Fruit fly (Drosophila melanogaster) whole organism, embryonic: ENCODE results near the gene CG6230.
A peak's percentile ranks its signal among the peaks of the same experiment; 100 is the strongest.

ENCODE experiments used
- Atf3 ChIP-seq: fragments of 200-800 bp; sonication (Bioruptor generic); optimal IDR thresholded peaks from 3 replicates; lab custom pipeline; 2016; ENCODE audit warnings: missing biosample characterization, missing genetic modification characterization
- Awh ChIP-seq: fragments of 200-800 bp; sonication (Bioruptor generic); IDR thresholded peaks from 2 replicates; pipeline ENCODE4, ENCODE4 v1.3.6; 2022; ENCODE audit warnings: missing biosample characterization, missing genetic modification characterization
- CG10274 ChIP-seq: fragments of 200-800 bp; sonication (Bioruptor generic); optimal IDR thresholded peaks from 3 replicates; lab custom pipeline; 2017; ENCODE audit warnings: missing biosample characterization, mild to moderate bottlenecking, missing genetic modification characterization
- CG10959 ChIP-seq: fragments of 200-800 bp; sonication (Bioruptor generic); IDR thresholded peaks from 2 replicates; pipeline ENCODE4 v1.3.6; 2022; ENCODE audit warnings: missing biosample characterization, missing genetic modification characterization
- CG10979 ChIP-seq: fragments of 200-800 bp; sonication (Bioruptor generic); optimal IDR thresholded peaks from 2 replicates; lab custom pipeline; 2018; ENCODE audit warnings: missing biosample characterization, mild to moderate bottlenecking, missing genetic modification characterization, moderate library complexity
- CG11504 ChIP-seq: fragments of 200-800 bp; sonication (Bioruptor generic); optimal IDR thresholded peaks from 3 replicates; lab custom pipeline; 2019; ENCODE audit warnings: missing biosample characterization, mild to moderate bottlenecking, missing genetic modification characterization, moderate library complexity
- CG11696 ChIP-seq: fragments of 200-800 bp; sonication (Bioruptor generic); IDR thresholded peaks from 2 replicates; pipeline ENCODE4 v1.3.6; 2022; ENCODE audit warnings: missing biosample characterization, missing genetic modification characterization
- CG12104 ChIP-seq: fragments of 200-800 bp; sonication (Bioruptor generic); optimal IDR thresholded peaks from 3 replicates; lab custom pipeline; 2016; ENCODE audit warnings: missing biosample characterization, missing genetic modification characterization
- CG13894 ChIP-seq: fragments of 200-800 bp; sonication (Bioruptor generic); optimal IDR thresholded peaks from 3 replicates; lab custom pipeline; 2018; ENCODE audit warnings: missing biosample characterization, mild to moderate bottlenecking, missing genetic modification characterization, moderate library complexity
- CG17802 ChIP-seq: fragments of 200-800 bp; sonication (Bioruptor generic); optimal IDR thresholded peaks from 2 replicates; lab custom pipeline; 2018; ENCODE audit warnings: missing biosample characterization, mild to moderate bottlenecking, missing genetic modification characterization, moderate library complexity
- CG17912 ChIP-seq: fragments of 200-800 bp; sonication (Bioruptor generic); optimal IDR thresholded peaks from 2 replicates; lab custom pipeline; 2018; ENCODE audit warnings: missing biosample characterization, mild to moderate bottlenecking, missing genetic modification characterization
- CG2202 ChIP-seq: fragments of 200-800 bp; sonication (Bioruptor generic); optimal IDR thresholded peaks from 2 replicates; lab custom pipeline; 2018; ENCODE audit warnings: missing biosample characterization, mild to moderate bottlenecking, missing genetic modification characterization
- CG33213 ChIP-seq: fragments of 200-800 bp; sonication (Bioruptor generic); optimal IDR thresholded peaks from 3 replicates; lab custom pipeline; 2016; ENCODE audit warnings: missing biosample characterization, missing genetic modification characterization
- CG33557 ChIP-seq: fragments of 200-800 bp; sonication (Bioruptor generic); optimal IDR thresholded peaks from 2 replicates; lab custom pipeline; 2019; ENCODE audit warnings: missing biosample characterization, mild to moderate bottlenecking, missing genetic modification characterization, moderate library complexity
- CG34422 ChIP-seq: fragments of 200-800 bp; sonication (Bioruptor generic); IDR thresholded peaks from 3 replicates; pipeline ENCODE4 v1.3.6; 2022; ENCODE audit warnings: missing biosample characterization, missing genetic modification characterization
- CG3838 ChIP-seq: fragments of 200-800 bp; sonication (Bioruptor generic); optimal IDR thresholded peaks from 3 replicates; lab custom pipeline; 2016; ENCODE audit warnings: missing biosample characterization, missing genetic modification characterization
- CG4328 ChIP-seq: fragments of 200-800 bp; sonication (Bioruptor generic); optimal IDR thresholded peaks from 3 replicates; lab custom pipeline; 2017; ENCODE audit warnings: missing biosample characterization, missing genetic modification reagents, missing genetic modification characterization
- CG4730 ChIP-seq: fragments of 200-800 bp; sonication (Bioruptor generic); IDR thresholded peaks from 2 replicates; pipeline ENCODE4 v1.3.6; 2022; ENCODE audit warnings: missing biosample characterization, missing genetic modification characterization
- CG7963 ChIP-seq: fragments of 200-800 bp; sonication (Bioruptor generic); IDR thresholded peaks from 3 replicates; pipeline ENCODE4 v1.3.6; 2022; ENCODE audit warnings: missing biosample characterization, missing genetic modification characterization; ENCODE audit not compliant: partially characterized antibody
- CG8765 ChIP-seq: fragments of 200-800 bp; sonication (Bioruptor generic); IDR thresholded peaks from 2 replicates; pipeline ENCODE4 v1.3.6; 2022; ENCODE audit warnings: missing biosample characterization, missing genetic modification characterization
- CG8944 ChIP-seq: fragments of 200-800 bp; sonication (Bioruptor generic); optimal IDR thresholded peaks from 3 replicates; lab custom pipeline; 2016; ENCODE audit warnings: missing biosample characterization, missing genetic modification characterization
- CHES-1-like ChIP-seq: fragments of 200-800 bp; sonication (Bioruptor generic); optimal IDR thresholded peaks from 2 replicates; lab custom pipeline; 2016; ENCODE audit warnings: missing biosample characterization, missing genetic modification characterization
- CTCF ChIP-seq: fragments of 200-800 bp; sonication (Bioruptor generic); optimal IDR thresholded peaks from 2 replicates; lab custom pipeline; 2017; ENCODE audit warnings: missing biosample characterization, mild to moderate bottlenecking, missing genetic modification characterization, moderate library complexity
- E2f2 ChIP-seq: fragments of 200-800 bp; sonication (Bioruptor generic); IDR thresholded peaks from 2 replicates; pipeline ENCODE4 v1.3.6; 2022; ENCODE audit warnings: missing biosample characterization, missing genetic modification characterization
- ERR ChIP-seq: fragments of 200-800 bp; sonication (Bioruptor generic); optimal IDR thresholded peaks from 2 replicates; lab custom pipeline; 2016; ENCODE audit warnings: missing biosample characterization, missing genetic modification characterization
- Eip74EF ChIP-seq, 2 experiments: fragments of 200-800 bp in 1 of 2; fragments of >200 bp in 1 of 2; sonication (Bioruptor generic) in 1 of 2; optimal IDR thresholded peaks; 2 replicates each; lab custom pipeline; 2017 to 2019; ENCODE audit warnings: missing biosample characterization in 2 of 2, missing genetic modification characterization in 2 of 2, mild to moderate bottlenecking in 1 of 2, moderate library complexity in 1 of 2
- Fer1 ChIP-seq: fragments of 200-800 bp; sonication (Bioruptor generic); optimal IDR thresholded peaks from 2 replicates; lab custom pipeline; 2017; ENCODE audit warnings: missing biosample characterization, mild to moderate bottlenecking, missing genetic modification characterization
- Fer3 ChIP-seq: fragments of 200-800 bp; sonication (Bioruptor generic); optimal IDR thresholded peaks from 2 replicates; lab custom pipeline; 2018; ENCODE audit warnings: missing biosample characterization, mild to moderate bottlenecking, missing genetic modification characterization, moderate library complexity
- Hey ChIP-seq: fragments of 200-800 bp; sonication (Bioruptor generic); optimal IDR thresholded peaks from 3 replicates; lab custom pipeline; 2018; ENCODE audit warnings: missing biosample characterization, mild to moderate bottlenecking, missing genetic modification characterization
- Hr3 ChIP-seq: fragments of 200-800 bp; sonication (Bioruptor generic); optimal IDR thresholded peaks from 3 replicates; lab custom pipeline; 2016; ENCODE audit warnings: missing biosample characterization, missing genetic modification characterization
- NK7.1 ChIP-seq: fragments of 200-800 bp; sonication (Bioruptor generic); optimal IDR thresholded peaks from 3 replicates; lab custom pipeline; 2016; ENCODE audit warnings: missing biosample characterization, missing genetic modification characterization
- Nf-YC ChIP-seq: fragments of 200-800 bp; optimal IDR thresholded peaks from 3 replicates; lab custom pipeline; 2019; ENCODE audit warnings: missing biosample characterization, mild to moderate bottlenecking, missing genetic modification characterization, moderate library complexity
- Sin3A ChIP-seq: fragments of >200 bp; optimal IDR thresholded peaks from 2 replicates; lab custom pipeline; 2018
- Six4 ChIP-seq: fragments of 200-800 bp; sonication (Bioruptor generic); optimal IDR thresholded peaks from 2 replicates; lab custom pipeline; 2016; ENCODE audit warnings: missing biosample characterization, missing genetic modification characterization
- ac ChIP-seq: fragments of 200-800 bp; sonication (Bioruptor generic); optimal IDR thresholded peaks from 3 replicates; lab custom pipeline; 2017; ENCODE audit warnings: missing biosample characterization, mild to moderate bottlenecking, missing genetic modification characterization
- chm ChIP-seq: fragments of 200-800 bp; sonication (Bioruptor generic); IDR thresholded peaks from 2 replicates; pipeline ENCODE4 v1.3.6; 2022; ENCODE audit warnings: missing biosample characterization, missing genetic modification characterization
- ci ChIP-seq: fragments of 200-800 bp; sonication (Bioruptor generic); IDR thresholded peaks from 3 replicates; pipeline ENCODE4 v1.3.6; 2022; ENCODE audit warnings: missing biosample characterization, missing genetic modification characterization
- crp ChIP-seq, 2 experiments: fragments of 200-800 bp; sonication (Bioruptor generic); optimal IDR thresholded peaks; 2 replicates in 1 of 2; 3 replicates in 1 of 2; lab custom pipeline; 2017; ENCODE audit warnings: missing biosample characterization in 2 of 2, missing genetic modification characterization in 2 of 2, mild to moderate bottlenecking in 1 of 2, moderate library complexity in 1 of 2
- eve ChIP-seq, 2 experiments: fragments of >200 bp; optimal IDR thresholded peaks; 2 replicates each; lab custom pipeline; 2017; ENCODE audit warnings: missing biosample characterization in 2 of 2, missing genetic modification characterization in 2 of 2
- fd102C ChIP-seq: fragments of 200-800 bp; sonication (Bioruptor generic); optimal IDR thresholded peaks from 2 replicates; lab custom pipeline; 2018; ENCODE audit warnings: missing biosample characterization, mild to moderate bottlenecking, missing genetic modification characterization, moderate library complexity
- h ChIP-seq: fragments of >200 bp; optimal IDR thresholded peaks from 2 replicates; lab custom pipeline; 2017
- kay ChIP-seq: fragments of 200-800 bp; sonication (Bioruptor generic); optimal IDR thresholded peaks from 2 replicates; lab custom pipeline; 2016; ENCODE audit warnings: missing biosample characterization, missing genetic modification characterization
- ken ChIP-seq: fragments of 200-800 bp; sonication (Bioruptor generic); IDR thresholded peaks from 3 replicates; pipeline ENCODE4 v1.3.6; 2022; ENCODE audit warnings: missing biosample characterization, missing genetic modification characterization
- onecut ChIP-seq: fragments of 200-800 bp; sonication (Bioruptor generic); IDR thresholded peaks from 2 replicates; pipeline ENCODE4 v1.3.6; 2022; ENCODE audit warnings: missing biosample characterization, missing genetic modification characterization
- phol ChIP-seq: fragments of 200-800 bp; sonication (Bioruptor generic); optimal IDR thresholded peaks from 3 replicates; lab custom pipeline; 2018; ENCODE audit warnings: missing biosample characterization, mild to moderate bottlenecking, missing genetic modification characterization, moderate library complexity
- slou ChIP-seq: fragments of 200-800 bp; sonication (Bioruptor generic); optimal IDR thresholded peaks from 3 replicates; lab custom pipeline; 2016; ENCODE audit warnings: missing biosample characterization, missing genetic modification characterization
- sqz ChIP-seq: fragments of 200-800 bp; sonication (Bioruptor generic); optimal IDR thresholded peaks from 3 replicates; lab custom pipeline; 2018; ENCODE audit warnings: missing biosample characterization, mild to moderate bottlenecking, missing genetic modification characterization
- ssp ChIP-seq: fragments of 200-800 bp; sonication (Bioruptor generic); IDR thresholded peaks from 2 replicates; pipeline ENCODE4 v1.3.6; 2022; ENCODE audit warnings: missing biosample characterization, missing genetic modification characterization
- stc ChIP-seq: fragments of 200-800 bp; sonication (Bioruptor generic); IDR thresholded peaks from 2 replicates; pipeline ENCODE4 v1.3.6; 2022; ENCODE audit warnings: missing biosample characterization, missing genetic modification characterization
- stwl ChIP-seq: fragments of 200-800 bp; sonication (Bioruptor generic); optimal IDR thresholded peaks from 3 replicates; lab custom pipeline; 2018; ENCODE audit warnings: missing biosample characterization, mild to moderate bottlenecking, missing genetic modification characterization, moderate library complexity
- tx ChIP-seq: fragments of 200-800 bp; sonication (Bioruptor generic); optimal IDR thresholded peaks from 2 replicates; lab custom pipeline; 2016; ENCODE audit warnings: missing biosample characterization, missing genetic modification characterization
- vfl ChIP-seq: fragments of 200-800 bp; sonication (Bioruptor generic); optimal IDR thresholded peaks from 2 replicates; lab custom pipeline; 2016; ENCODE audit warnings: missing biosample characterization, missing genetic modification characterization

Gene CG6230

DNA sequence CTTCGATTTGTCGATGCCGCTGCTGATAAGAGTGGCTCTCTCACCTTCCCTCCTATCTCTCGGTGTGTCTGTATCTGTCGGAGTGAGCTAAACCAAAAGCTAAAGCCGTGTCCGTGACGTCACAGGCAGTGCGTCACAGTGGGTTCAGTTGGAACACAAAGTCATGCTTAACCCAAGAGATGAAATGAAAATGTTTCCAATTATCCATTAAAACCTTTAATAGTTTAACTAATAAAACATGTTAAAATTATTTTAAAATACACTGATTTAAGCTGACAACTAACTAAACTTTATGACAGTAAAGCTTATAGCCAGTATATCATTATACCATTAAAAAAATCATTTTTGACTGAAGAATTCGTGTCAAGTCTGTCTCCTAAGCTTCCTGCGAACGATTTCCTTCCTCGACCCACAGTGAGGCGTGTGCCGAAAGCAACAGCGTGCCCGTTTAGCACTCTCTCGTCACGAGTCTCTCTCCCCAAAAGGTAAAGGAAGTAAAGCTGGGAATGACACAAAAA, 7.0 kb downstream of the CG6230 start, which contains the start of gene Idua (continued):
- TF ChIP-seq CG11504 (no peak), CG33213 (GFP tag; lab: Kevin White, UChicago) (no peak), Hr3 (GFP tag; lab: Kevin White, UChicago) (peak; percentile 52), NK7.1 (GFP tag; lab: Kevin White, UChicago) (no peak), CG4730 (GFP tag; lab: Robert Waterston, UW) (peak; percentile 24; the same call in 1 of the 2 replicates), Atf3 (GFP tag; lab: Kevin White, UChicago) (peak; percentile 36), CG34422 (no peak; the same call in 2 of the 3 replicates), crp (GFP tag; optimal IDR thresholded peaks at IDR 0.05; lab: Kevin White, UChicago) (peak in 1 of 2 experiments; percentile 8), E2f2 (GFP tag; lab: Robert Waterston, UW) (peak; percentile 33; the same call in 1 of the 2 replicates), Eip74EF (GFP tag; optimal IDR thresholded peaks at IDR 0.05; lab: Kevin White, UChicago) (no peak), CG17802 (tag; lab: Kevin White, UChicago) (no peak), h (lab: Kevin White, UChicago) (no peak), Nf-YC (tag; lab: Kevin White, UChicago) (no peak), CG10274 (GFP tag; lab: Kevin White, UChicago) (peak; percentile 44), CG17912 (GFP tag; lab: Kevin White, UChicago) (no peak), ERR (GFP tag; lab: Kevin White, UChicago) (no peak), ssp (GFP tag; lab: Robert Waterston, UW) (no peak), CG2202 (peak; percentile 13), CG8765 (no peak), stc (GFP tag; lab: Robert Waterston, UW) (peak; percentile 67), slou (GFP tag; lab: Kevin White, UChicago) (peak; percentile 2), sqz (no peak), Sin3A (lab: Kevin White, UChicago) (no peak), Six4 (GFP tag; lab: Kevin White, UChicago) (peak; percentile 57), stwl (no peak), fd102C (GFP tag; lab: Kevin White, UChicago) (no peak), Fer1 (peak; percentile 89), CG13894 (tag; lab: Kevin White, UChicago) (peak; percentile 22), CG8944 (GFP tag; lab: Kevin White, UChicago) (peak; percentile 15), onecut (GFP tag; lab: Robert Waterston, UW) (peak; percentile 59), ken (0 out of 3 replicates have a peak, but pooled peaks have one; percentile 36), eve (GFP tag; optimal IDR thresholded peaks at IDR 0.05; lab: Kevin White, UChicago) (no peak), CG12104 (GFP tag; lab: Kevin White, UChicago) (peak; percentile 53), CG33557 (GFP tag; lab: Kevin White, UChicago) (no peak), CG4328 (GFP tag; lab: Kevin White, UChicago) (peak; percentile 41), Hey (tag; lab: Kevin White, UChicago) (peak; percentile 65), CG7963 (GFP tag; lab: Robert Waterston, UW) (no peak), vfl (GFP tag; lab: Kevin White, UChicago) (peak; percentile 32), phol (peak; percentile 72), Fer3 (tag; lab: Kevin White, UChicago) (peak; percentile 53), ci (GFP tag; lab: Robert Waterston, UW) (peak; percentile 61; the same call in 1 of the 3 replicates), CG3838 (no peak), CG11696 (GFP tag; lab: Robert Waterston, UW) (0 out of 2 replicates have a peak, but pooled peaks have one; percentile 33), tx (GFP tag; lab: Kevin White, UChicago) (no peak), ac (GFP tag; lab: Kevin White, UChicago) (no peak), CHES-1-like (GFP tag; lab: Kevin White, UChicago) (no peak), Awh (GFP tag; lab: Robert Waterston, UW) (peak; percentile 37; the same call in 1 of the 2 replicates), CG10979 (tag; lab: Kevin White, UChicago) (peak; percentile 73), chm (no peak), CTCF (GFP tag; lab: Kevin White, UChicago) (no peak), kay (GFP tag; lab: Kevin White, UChicago) (peak; percentile 17), CG10959 (no peak)
